Worm (Caenorhabditis elegans): ENCODE results near the gene R10E4.1.
A peak's percentile ranks its signal among the peaks of the same experiment; 100 is the strongest.

R10E4.1 gene

DNA sequence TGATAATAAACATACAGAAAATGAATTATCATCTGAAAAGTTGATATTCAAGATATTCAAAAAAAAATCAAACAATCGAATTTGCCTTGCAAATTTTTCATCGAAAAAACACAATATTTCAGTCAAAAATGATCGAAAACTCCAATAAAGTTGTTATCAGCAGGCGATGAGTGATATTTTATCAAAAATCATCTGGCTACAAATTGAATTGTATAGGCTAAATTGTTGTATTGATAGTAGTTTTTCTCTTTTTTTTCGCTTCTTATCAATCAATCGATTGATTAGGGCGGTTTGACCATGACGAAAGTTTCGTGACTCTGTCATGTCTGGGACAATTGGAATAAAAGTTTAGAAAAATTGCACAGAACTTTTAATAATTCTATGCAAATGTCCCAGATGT, 29.4 kb upstream of the R10E4.1 start:
- TF ChIP-seq madf-3 (GFP tag; IDR thresholded peaks at IDR 0.05) (no peak), ceh-27 (GFP tag; optimal IDR thresholded peaks at IDR 0.05) (no peak), pha-4 (tag; optimal IDR thresholded peaks at IDR 0.05) (no peak), nhr-80 (tag; optimal IDR thresholded peaks at IDR 0.05) (peak; percentile 78), cebp-1 (GFP tag; IDR thresholded peaks at IDR 0.05) (no peak), cebp-1 (tag; optimal IDR thresholded peaks at IDR 0.05) (peak; percentile 18)

DNA sequence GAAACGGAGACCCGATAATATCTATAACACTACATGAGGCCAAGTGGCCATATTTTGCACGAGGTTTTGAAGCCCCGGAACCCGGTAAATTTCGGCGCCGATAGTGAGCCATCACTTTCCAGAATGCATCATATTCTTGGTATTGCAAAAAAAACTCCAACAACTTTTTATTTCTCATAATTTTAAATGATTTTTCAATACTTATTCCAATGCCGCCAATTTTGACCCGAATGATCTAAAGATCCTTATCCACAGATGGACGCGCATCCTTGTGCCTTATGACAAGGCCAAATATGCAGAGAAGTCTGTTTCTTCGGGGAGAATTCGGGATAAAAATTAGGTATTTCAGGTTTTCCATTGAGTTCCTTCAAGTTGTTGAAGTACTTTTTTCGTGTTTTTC, 28.4 kb upstream of the R10E4.1 start:
- TF ChIP-seq attf-5 (GFP tag; optimal IDR thresholded peaks at IDR 0.05) (no peak), cebp-2 (GFP tag; IDR thresholded peaks at IDR 0.05) (no peak), egl-44 (GFP tag; IDR thresholded peaks at IDR 0.05) (no peak), hlh-26 (GFP tag; conservative IDR thresholded peaks at IDR 0.05) (no peak), snpc-1.3 (tag; optimal IDR thresholded peaks at IDR 0.05; ENCODE audit: insufficient read depth) (no peak), ceh-58 (GFP tag; IDR thresholded peaks at IDR 0.05) (no peak)

DNA sequence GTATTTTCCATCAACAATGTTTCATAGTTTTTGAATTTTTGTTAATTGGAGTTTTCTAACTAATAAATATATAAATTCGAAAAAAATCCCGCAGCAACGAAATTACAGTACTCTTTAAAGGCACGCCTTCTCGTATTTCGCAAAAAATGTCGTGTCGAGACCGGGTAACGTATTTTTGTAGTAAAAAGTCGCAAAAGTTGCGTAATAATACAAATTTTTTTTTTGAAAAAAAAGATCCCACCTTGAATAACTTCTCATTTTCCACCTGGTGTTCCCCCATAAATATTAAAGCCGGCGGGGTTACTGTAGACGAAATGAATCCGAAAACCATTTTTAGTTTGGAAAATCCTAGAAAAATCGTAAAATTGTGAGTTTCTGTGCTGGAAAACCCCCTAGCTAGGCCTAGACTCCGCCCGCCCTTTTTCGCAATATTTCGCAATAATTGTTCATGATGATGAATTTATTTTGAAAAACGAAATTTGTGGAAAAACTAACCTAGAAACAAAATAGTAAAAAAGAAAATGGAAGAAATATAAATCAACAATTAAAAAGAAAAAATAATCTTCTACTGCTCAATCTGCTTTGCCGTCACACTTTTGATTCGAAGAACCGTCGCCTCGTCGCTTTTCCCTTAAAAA, 27.2 kb upstream of the R10E4.1 start, which contains the start of gene F43C1.7:
Gene F43C1.7 (minus strand): TSS at position 351 of the 638 bp plus-strand sequence.
- TF ChIP-seq cebp-1 (GFP tag; IDR thresholded peaks at IDR 0.05) (peak; percentile 72; the same call in 1 of the 2 replicates), cebp-1 (tag; optimal IDR thresholded peaks at IDR 0.05) (peak; percentile 94), him-1 (tag; optimal IDR thresholded peaks at IDR 0.05) (peak; percentile 76), Y53F4B.3 (GFP tag; IDR thresholded peaks at IDR 0.05) (no peak), lsl-1 (GFP tag; optimal IDR thresholded peaks at IDR 0.05) (no peak), ceh-40 (GFP tag; IDR thresholded peaks at IDR 0.05) (no peak), dox-1 (GFP tag; IDR thresholded peaks at IDR 0.05) (no peak), ztf-26 (tag; optimal IDR thresholded peaks at IDR 0.05) (no peak), nhr-90 (tag; optimal IDR thresholded peaks at IDR 0.05) (no peak)

DNA sequence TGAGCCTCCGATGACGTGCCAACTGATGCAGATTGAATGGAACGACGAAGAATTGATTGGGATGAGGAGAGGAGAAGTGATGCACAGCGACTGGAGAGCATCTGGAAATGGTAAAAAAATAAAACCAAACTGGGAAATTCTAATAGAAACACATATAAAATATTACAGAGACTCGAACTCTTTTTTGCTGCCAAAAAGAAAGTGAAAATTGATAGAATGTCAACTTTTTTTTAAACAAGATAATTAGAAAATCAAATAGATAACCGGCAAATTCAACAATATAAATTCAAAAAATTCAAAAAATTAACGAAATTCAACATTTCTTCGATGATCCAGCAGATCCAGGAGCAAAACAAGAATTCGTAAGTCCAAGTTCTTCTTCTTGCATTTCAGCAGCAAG, 26.1 kb upstream of the R10E4.1 start, which contains the start of gene mrpl-21:
Gene mrpl-21 (minus strand): TSS at position 101 of the 400 bp plus-strand sequence.
- no peak for TF ChIP-seq K11D2.4 (GFP tag; IDR thresholded peaks at IDR 0.05)
- no peak for TF ChIP-seq nhr-27 (tag; optimal IDR thresholded peaks at IDR 0.05)
- no peak for TF ChIP-seq ztf-25 (GFP tag; IDR thresholded peaks at IDR 0.05)
- TF ChIP-seq Y56A3A.18 (GFP tag; IDR thresholded peaks at IDR 0.05), result no peak
- no peak for TF ChIP-seq ztf-18 (tag; optimal IDR thresholded peaks at IDR 0.05)
- no peak for TF ChIP-seq aptf-2 (GFP tag; conservative IDR thresholded peaks at IDR 0.05)
- no peak for TF ChIP-seq zfh-2 (GFP tag; conservative IDR thresholded peaks at IDR 0.05)
- TF ChIP-seq ama-1 (optimal IDR thresholded peaks at IDR 0.05), result no peak
- no peak for TF ChIP-seq ama-1 (GFP tag; optimal IDR thresholded peaks at IDR 0.05)
- TF ChIP-seq attf-6 (GFP tag; IDR thresholded peaks at IDR 0.05), result no peak

DNA sequence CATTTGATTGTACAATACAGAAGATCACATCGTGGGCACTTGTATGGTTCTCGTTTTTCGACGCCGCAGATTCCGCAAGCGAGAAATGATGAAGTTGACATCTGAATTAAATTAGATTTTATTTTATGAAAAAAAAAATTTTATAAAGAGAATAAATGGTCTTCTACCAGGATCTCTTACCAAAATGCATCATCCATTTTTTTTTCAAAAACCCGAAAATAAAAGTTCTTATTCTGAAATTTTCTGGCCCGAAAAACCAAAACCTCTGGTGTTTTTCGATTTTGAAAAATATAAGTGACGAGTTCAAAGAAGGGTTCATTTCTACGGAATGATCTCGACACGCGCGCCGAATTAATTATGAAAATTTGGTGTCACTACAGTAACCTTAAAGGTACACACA, 25.3 kb upstream of the R10E4.1 start, which contains the start of gene zhit-2:
Gene zhit-2 (minus strand): TSS at position 101 of the 400 bp plus-strand sequence.
- TF ChIP-seq Y53G8AR.9 (GFP tag; conservative IDR thresholded peaks at IDR 0.05), result no peak
- TF ChIP-seq F37B4.10 (GFP tag; IDR thresholded peaks at IDR 0.05), result no peak
- TF ChIP-seq nfya-2 (GFP tag; IDR thresholded peaks at IDR 0.05), result no peak
- TF ChIP-seq ceh-91 (GFP tag; IDR thresholded peaks at IDR 0.05), result no peak
- no peak for TF ChIP-seq rpc-1 (optimal IDR thresholded peaks at IDR 0.05)
- TF ChIP-seq rpc-1 (tag; optimal IDR thresholded peaks at IDR 0.05), result no peak
- no peak for TF ChIP-seq egrh-3 (GFP tag; IDR thresholded peaks at IDR 0.05)
- TF ChIP-seq sdz-38 (tag; optimal IDR thresholded peaks at IDR 0.05), result no peak

Data from whole organism, young adult.